Fruit fly (Drosophila melanogaster): ENCODE results near the gene Hs3st-B.

Gene Hs3st-B

DNA sequence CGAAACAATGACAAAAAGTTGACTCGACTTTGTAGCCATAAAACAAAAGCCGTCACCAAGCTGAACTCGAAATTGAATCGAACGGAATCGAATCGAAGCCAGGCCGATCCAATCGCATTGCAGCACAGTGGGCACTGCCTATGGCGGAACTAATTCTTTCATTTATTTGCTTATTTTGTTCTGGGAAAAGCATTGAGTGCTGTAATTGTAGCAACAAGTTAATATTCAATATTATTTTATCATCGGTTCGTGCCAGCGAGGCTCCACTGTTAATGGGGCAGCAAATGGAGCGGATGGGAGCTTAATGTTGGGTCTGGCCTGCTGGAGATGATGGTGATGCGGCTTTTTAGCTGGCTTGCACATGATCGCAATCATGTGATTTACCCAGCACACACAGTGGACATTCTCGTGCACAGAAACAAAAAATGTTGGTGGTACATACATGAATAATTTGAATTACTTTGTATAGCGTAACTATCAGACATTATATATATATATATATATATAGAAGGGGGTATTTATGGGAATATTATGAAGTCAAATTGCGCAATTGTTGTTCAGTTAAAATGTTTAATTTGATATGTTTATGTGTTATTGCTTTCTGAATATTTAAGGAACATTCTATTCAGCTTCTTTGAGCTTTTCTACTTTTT lies 41.0 kb downstream of the Hs3st-B start:
- TF ChIP-seq CG30020 (tag; optimal IDR thresholded peaks at IDR 0.05) (peak; percentile 36), CG31388 (GFP tag; optimal IDR thresholded peaks at IDR 0.05) (peak; percentile 71), eyg (GFP tag; optimal IDR thresholded peaks at IDR 0.05) (peak; percentile 72), BEAF-32 (GFP tag; optimal IDR thresholded peaks at IDR 0.05) (no peak), CG16779 (GFP tag; IDR thresholded peaks at IDR 0.05) (peak; percentile 77), Kr (GFP tag; optimal IDR thresholded peaks at IDR 0.05) (no peak), dpn (GFP tag; optimal IDR thresholded peaks at IDR 0.05) (peak; percentile 85 to 89), bab2 (GFP tag; optimal IDR thresholded peaks at IDR 0.05) (peak; percentile 88), Neu2 (GFP tag; optimal IDR thresholded peaks at IDR 0.05; ENCODE audit: borderline replicate concordance) (no peak), Trl (optimal IDR thresholded peaks at IDR 0.05) (no peak), Trl (GFP tag; optimal IDR thresholded peaks at IDR 0.05) (peak; percentile 80), Hsf (GFP tag; optimal IDR thresholded peaks at IDR 0.05) (peak; percentile 89), pros (GFP tag; optimal IDR thresholded peaks at IDR 0.05) (no peak), ttk (GFP tag; IDR thresholded peaks at IDR 0.05) (peak; percentile 94), nau (GFP tag; optimal IDR thresholded peaks at IDR 0.05) (peak; percentile 79), CG10321 (GFP tag; IDR thresholded peaks at IDR 0.05) (no peak), eve (GFP tag; optimal IDR thresholded peaks at IDR 0.05) (peak in 1 of 2 experiments; percentile 93), CG17568 (GFP tag; optimal IDR thresholded peaks at IDR 0.05) (peak; percentile 79), CG11085 (GFP tag; IDR thresholded peaks at IDR 0.05) (peak; percentile 70), Ets97D (GFP tag; optimal IDR thresholded peaks at IDR 0.05) (peak; percentile 67), CG10209 (GFP tag; optimal IDR thresholded peaks at IDR 0.05) (peak; percentile 82), nerfin-1 (tag; optimal IDR thresholded peaks at IDR 0.05) (peak; percentile 83), CG3281 (GFP tag; optimal IDR thresholded peaks at IDR 0.05) (peak; percentile 72), zen (tag; optimal IDR thresholded peaks at IDR 0.05) (peak; percentile 63), CG43689 (GFP tag; IDR thresholded peaks at IDR 0.05) (peak; percentile 77), D19B (GFP tag; optimal IDR thresholded peaks at IDR 0.05) (peak; percentile 43), Lpt (GFP tag; optimal IDR thresholded peaks at IDR 0.05) (no peak), hth (optimal IDR thresholded peaks at IDR 0.05) (no peak), CG1603 (tag; optimal IDR thresholded peaks at IDR 0.05) (peak; percentile 96), zen2 (GFP tag; IDR thresholded peaks at IDR 0.05; ENCODE audit: partially characterized antibody) (no peak), HLH4C (GFP tag; IDR thresholded peaks at IDR 0.05; ENCODE audit: partially characterized antibody) (no peak), TFAM (GFP tag; optimal IDR thresholded peaks at IDR 0.05) (peak; percentile 19), CG17829 (tag; optimal IDR thresholded peaks at IDR 0.05) (peak; percentile 84), mld (GFP tag; IDR thresholded peaks at IDR 0.05; ENCODE audit: partially characterized antibody) (no peak), ap (GFP tag; IDR thresholded peaks at IDR 0.05) (peak; percentile 92), CG18262 (tag; optimal IDR thresholded peaks at IDR 0.05) (peak; percentile 79), fu2 (GFP tag; optimal IDR thresholded peaks at IDR 0.05) (peak; percentile 47), CG8478 (optimal IDR thresholded peaks at IDR 0.05) (no peak), shn (GFP tag; optimal IDR thresholded peaks at IDR 0.05) (peak; percentile 61), fd3F (GFP tag; optimal IDR thresholded peaks at IDR 0.05) (peak; percentile 73), CG2875 (GFP tag; optimal IDR thresholded peaks at IDR 0.05) (peak; percentile 83), crol (GFP tag; IDR thresholded peaks at IDR 0.05) (no peak), jing (GFP tag; optimal IDR thresholded peaks at IDR 0.05) (peak; percentile 88), wor (GFP tag; IDR thresholded peaks at IDR 0.05) (peak; percentile 83), Dfd (GFP tag; optimal IDR thresholded peaks at IDR 0.05) (no peak), HHEX (GFP tag; optimal IDR thresholded peaks at IDR 0.05) (peak; percentile 82), Hr51 (GFP tag; optimal IDR thresholded peaks at IDR 0.05) (peak; percentile 67 to 91), hkb (optimal IDR thresholded peaks at IDR 0.05) (no peak), hkb (GFP tag; IDR thresholded peaks at IDR 0.05) (peak; percentile 95), ranshi (GFP tag; IDR thresholded peaks at IDR 0.05) (peak; percentile 84), gro (GFP tag; optimal IDR thresholded peaks at IDR 0.05) (peak; percentile 58)
